Fruit fly (Drosophila melanogaster): Measurements from ENCODE around the gene CG12817.

CG12817 gene

dm6 chr3R:10203554-10203953 lies 21.0 kb downstream of the CG12817 start:
- TF ChIP-seq rgr (GFP tag; optimal IDR thresholded peaks at IDR 0.05) (peak; percentile 9), pan (optimal IDR thresholded peaks at IDR 0.05) (no peak), usp (GFP tag; optimal IDR thresholded peaks at IDR 0.05) (no peak), Myc (optimal IDR thresholded peaks at IDR 0.05) (peak; percentile 64), Dif (GFP tag; optimal IDR thresholded peaks at IDR 0.05; ENCODE audit: partially characterized antibody) (no peak), fru (GFP tag; optimal IDR thresholded peaks at IDR 0.05) (no peak), OdsH (GFP tag; optimal IDR thresholded peaks at IDR 0.05) (no peak), psq (GFP tag; optimal IDR thresholded peaks at IDR 0.05) (no peak), CG32264 (GFP tag; optimal IDR thresholded peaks at IDR 0.05) (no peak), Hnf4 (GFP tag; optimal IDR thresholded peaks at IDR 0.05) (peak; percentile 5), brk (GFP tag; optimal IDR thresholded peaks at IDR 0.05) (no peak), sage (GFP tag; optimal IDR thresholded peaks at IDR 0.05) (no peak), ey (GFP tag; optimal IDR thresholded peaks at IDR 0.05) (no peak), dmrt93B (GFP tag; optimal IDR thresholded peaks at IDR 0.05) (no peak), woc (GFP tag; optimal IDR thresholded peaks at IDR 0.05) (no peak), N (GFP tag; optimal IDR thresholded peaks at IDR 0.05) (no peak), tai (GFP tag; optimal IDR thresholded peaks at IDR 0.05) (peak; percentile 9), h (GFP tag; optimal IDR thresholded peaks at IDR 0.05) (no peak), br (GFP tag; optimal IDR thresholded peaks at IDR 0.05) (no peak)

dm6 chr3R:10190084-10190782 lies 34.3 kb downstream of the CG12817 start, which contains the start of gene Syn:
TSS of gene Syn (plus strand) at chr3R:10190689.
- TF ChIP-seq dmrt93B (GFP tag; optimal IDR thresholded peaks at IDR 0.05) = no peak
- TF ChIP-seq Jra (GFP tag; optimal IDR thresholded peaks at IDR 0.05) = no peak
- no peak for TF ChIP-seq psq (GFP tag; optimal IDR thresholded peaks at IDR 0.05)
- no peak for TF ChIP-seq tai (GFP tag; optimal IDR thresholded peaks at IDR 0.05)
- no peak for TF ChIP-seq h (GFP tag; optimal IDR thresholded peaks at IDR 0.05)
- no peak for TF ChIP-seq Hr78 (GFP tag; optimal IDR thresholded peaks at IDR 0.05)

- TF ChIP-seq br (GFP tag; optimal IDR thresholded peaks at IDR 0.05) (no peak), woc (GFP tag; optimal IDR thresholded peaks at IDR 0.05) (no peak), jim (GFP tag; optimal IDR thresholded peaks at IDR 0.05) (peak; percentile 69), Abd-B (GFP tag; optimal IDR thresholded peaks at IDR 0.05) (no peak), Hr83 (GFP tag; optimal IDR thresholded peaks at IDR 0.05; ENCODE audit: poor library complexity, severe bottlenecking) (no peak), h (GFP tag; optimal IDR thresholded peaks at IDR 0.05) (no peak), N (GFP tag; optimal IDR thresholded peaks at IDR 0.05) (no peak), usp (GFP tag; optimal IDR thresholded peaks at IDR 0.05) (no peak), fru (GFP tag; optimal IDR thresholded peaks at IDR 0.05) (peak; percentile 11), sage (GFP tag; optimal IDR thresholded peaks at IDR 0.05) (no peak), HLH106 (tag; optimal IDR thresholded peaks at IDR 0.05) (no peak), dsf (GFP tag; optimal IDR thresholded peaks at IDR 0.05; ENCODE audit: borderline replicate concordance) (no peak), Hr78 (GFP tag; optimal IDR thresholded peaks at IDR 0.05) (no peak), Mio (GFP tag; optimal IDR thresholded peaks at IDR 0.05) (no peak), ey (GFP tag; optimal IDR thresholded peaks at IDR 0.05) (no peak), pan (optimal IDR thresholded peaks at IDR 0.05) (no peak), Myc (optimal IDR thresholded peaks at IDR 0.05) (no peak), OdsH (GFP tag; optimal IDR thresholded peaks at IDR 0.05) (no peak), psq (GFP tag; optimal IDR thresholded peaks at IDR 0.05) (peak; percentile 98), tai (GFP tag; optimal IDR thresholded peaks at IDR 0.05) (no peak), Rel (GFP tag; optimal IDR thresholded peaks at IDR 0.05) (no peak), Rel (tag; optimal IDR thresholded peaks at IDR 0.05) (no peak), Hnf4 (GFP tag; optimal IDR thresholded peaks at IDR 0.05) (no peak), sv (GFP tag; optimal IDR thresholded peaks at IDR 0.05) (no peak), dmrt93B (GFP tag; optimal IDR thresholded peaks at IDR 0.05) (no peak), lola (GFP tag; optimal IDR thresholded peaks at IDR 0.05) (no peak), Vsx2 (GFP tag; optimal IDR thresholded peaks at IDR 0.05; ENCODE audit: partially characterized antibody) (no peak), brk (GFP tag; optimal IDR thresholded peaks at IDR 0.05) (no peak), foxo (GFP tag; optimal IDR thresholded peaks at IDR 0.05) (peak in 1 of 2 experiments; percentile 14), CG9705 (GFP tag; optimal IDR thresholded peaks at IDR 0.05) (no peak), Jra (GFP tag; optimal IDR thresholded peaks at IDR 0.05) (no peak), GATAd (GFP tag; optimal IDR thresholded peaks at IDR 0.05) (no peak), CG32264 (GFP tag; optimal IDR thresholded peaks at IDR 0.05) (no peak), CrebA (GFP tag; optimal IDR thresholded peaks at IDR 0.05; ENCODE audit: borderline replicate concordance) (no peak), Dfd (GFP tag; optimal IDR thresholded peaks at IDR 0.05) (no peak), Dif (GFP tag; optimal IDR thresholded peaks at IDR 0.05; ENCODE audit: partially characterized antibody) (peak; percentile 43), Sp1 (GFP tag; optimal IDR thresholded peaks at IDR 0.05) (peak; percentile 43), dl (GFP tag; optimal IDR thresholded peaks at IDR 0.05; ENCODE audit: insufficient read depth in 1 of 2, partially characterized antibody in 2 of 2) (peak in 1 of 2 experiments; percentile 20), rgr (GFP tag; optimal IDR thresholded peaks at IDR 0.05) (no peak)
These were observed 35.0 kb downstream of the CG12817 start, which contains the start of gene CG12814 for dm6 chr3R:10189520-10189919. TSS of gene CG12814 (minus strand) at chr3R:10189603.
